Fruit fly (Drosophila melanogaster): ENCODE data around the gene Baldspot.

DNA sequence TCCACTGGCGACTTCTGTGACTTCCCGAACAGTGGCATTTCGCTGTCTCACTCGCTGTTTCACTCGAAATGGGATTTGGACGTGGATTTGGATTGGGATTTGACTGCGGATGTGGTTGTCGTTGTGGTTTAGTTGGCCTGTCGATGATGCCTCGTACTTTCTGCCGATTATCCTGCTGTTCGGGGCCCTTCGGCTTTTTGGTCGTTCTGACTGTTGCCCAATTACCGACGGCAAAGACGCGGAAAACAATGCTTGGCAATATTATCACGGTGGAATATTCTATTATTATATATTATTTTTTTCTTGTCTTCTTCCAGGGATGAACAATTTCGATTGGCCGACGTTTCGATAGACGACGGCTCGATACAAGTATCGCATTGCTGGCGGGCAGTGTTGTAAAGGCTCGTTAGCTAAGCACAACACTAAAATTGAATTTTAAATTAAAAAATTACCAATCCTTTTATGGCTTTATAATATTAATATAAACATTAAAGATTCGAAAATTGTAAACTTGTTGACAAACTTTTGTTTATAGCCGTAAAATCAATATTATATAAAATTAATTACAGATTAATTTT lies 46.2 kb downstream of the Baldspot start, which contains the start of gene Mo25:
- TF ChIP-seq CG8478 (optimal IDR thresholded peaks at IDR 0.05) = peak; percentile 18
- no peak for TF ChIP-seq psq (optimal IDR thresholded peaks at IDR 0.05)
